Worm (Caenorhabditis elegans): ENCODE results near the gene deb-1.

The deb-1 gene

ce11 chrIV:7095396-7095964 lies 1.4 kb upstream of the deb-1 start:
- TF ChIP-seq mls-2 (tag; optimal IDR thresholded peaks at IDR 0.05) (no peak), elt-1 (tag; optimal IDR thresholded peaks at IDR 0.05; ENCODE audit: borderline replicate concordance, insufficient read depth) (no peak), unc-120 (tag; optimal IDR thresholded peaks at IDR 0.05; ENCODE audit: poor library complexity, severe bottlenecking) (peak; percentile 85), blmp-1 (tag; optimal IDR thresholded peaks at IDR 0.05) (peak; percentile 54), zip-8 (tag; optimal IDR thresholded peaks at IDR 0.05) (no peak), sem-2 (GFP tag; optimal IDR thresholded peaks at IDR 0.05) (no peak), lsy-2 (tag; optimal IDR thresholded peaks at IDR 0.05) (no peak), nhr-28 (tag; optimal IDR thresholded peaks at IDR 0.05) (no peak), ces-1 (GFP tag; optimal IDR thresholded peaks at IDR 0.05) (no peak), mep-1 (tag; optimal IDR thresholded peaks at IDR 0.05) (no peak), lin-32 (GFP tag; optimal IDR thresholded peaks at IDR 0.05) (no peak), flh-1 (GFP tag; optimal IDR thresholded peaks at IDR 0.05) (no peak), nhr-12 (tag; optimal IDR thresholded peaks at IDR 0.05) (no peak), ceh-43 (GFP tag; optimal IDR thresholded peaks at IDR 0.05) (no peak), mab-5 (tag; optimal IDR thresholded peaks at IDR 0.05) (no peak), unc-39 (tag; optimal IDR thresholded peaks at IDR 0.05) (no peak), ztf-11 (tag; optimal IDR thresholded peaks at IDR 0.05) (no peak), bed-3 (GFP tag; optimal IDR thresholded peaks at IDR 0.05) (no peak), M03D4.4 (tag; optimal IDR thresholded peaks at IDR 0.05) (no peak), ham-2 (GFP tag; optimal IDR thresholded peaks at IDR 0.05) (peak; percentile 75), ceh-39 (tag; optimal IDR thresholded peaks at IDR 0.05) (no peak), elt-3 (tag; optimal IDR thresholded peaks at IDR 0.05) (no peak), lin-13 (tag; optimal IDR thresholded peaks at IDR 0.05) (no peak), tbx-8 (GFP tag; optimal IDR thresholded peaks at IDR 0.05) (no peak), pha-4 (tag; optimal IDR thresholded peaks at IDR 0.05) (no peak), unc-62 (GFP tag; optimal IDR thresholded peaks at IDR 0.05) (peak; percentile 38), sptf-1 (tag; optimal IDR thresholded peaks at IDR 0.05) (no peak), ceh-83 (GFP tag; optimal IDR thresholded peaks at IDR 0.05) (no peak), nhr-237 (tag; optimal IDR thresholded peaks at IDR 0.05) (no peak), hlh-1 (tag; optimal IDR thresholded peaks at IDR 0.05) (peak; percentile 17), drap-1 (GFP tag; optimal IDR thresholded peaks at IDR 0.05) (no peak), snpc-4 (tag; optimal IDR thresholded peaks at IDR 0.05) (no peak)

ce11 chrIV:7084632-7085160 lies 9.4 kb downstream of the deb-1 start, which contains the start of gene rps-4:
TSS of gene rps-4 (minus strand) at chrIV:7084682.
- no peak for TF ChIP-seq ztf-11 (tag; optimal IDR thresholded peaks at IDR 0.05)
- peak; percentile 26 for TF ChIP-seq elt-3 (tag; optimal IDR thresholded peaks at IDR 0.05)
- peak; percentile 82 for TF ChIP-seq hlh-1 (tag; optimal IDR thresholded peaks at IDR 0.05)
- no peak for TF ChIP-seq nhr-76 (tag; optimal IDR thresholded peaks at IDR 0.05)
- peak; percentile 27 for TF ChIP-seq unc-120 (tag; optimal IDR thresholded peaks at IDR 0.05; ENCODE audit: poor library complexity, severe bottlenecking)
- peak; percentile 36 for TF ChIP-seq ceh-83 (GFP tag; optimal IDR thresholded peaks at IDR 0.05)
- TF ChIP-seq pha-4 (tag; optimal IDR thresholded peaks at IDR 0.05) = peak; percentile 58
- TF ChIP-seq zip-8 (tag; optimal IDR thresholded peaks at IDR 0.05) = no peak
- TF ChIP-seq lin-32 (GFP tag; optimal IDR thresholded peaks at IDR 0.05) = no peak
- no peak for TF ChIP-seq mls-2 (tag; optimal IDR thresholded peaks at IDR 0.05)
- TF ChIP-seq nhr-2 (tag; optimal IDR thresholded peaks at IDR 0.05) = no peak
- TF ChIP-seq ces-1 (GFP tag; optimal IDR thresholded peaks at IDR 0.05) = peak; percentile 59
- peak; percentile 17 for TF ChIP-seq drap-1 (GFP tag; optimal IDR thresholded peaks at IDR 0.05)
- no peak for TF ChIP-seq sem-2 (GFP tag; optimal IDR thresholded peaks at IDR 0.05)
- peak; percentile 76 for TF ChIP-seq sptf-1 (tag; optimal IDR thresholded peaks at IDR 0.05)
- peak; percentile 57 for TF ChIP-seq unc-62 (GFP tag; optimal IDR thresholded peaks at IDR 0.05)
- no peak for TF ChIP-seq elt-1 (tag; optimal IDR thresholded peaks at IDR 0.05; ENCODE audit: borderline replicate concordance, insufficient read depth)
- TF ChIP-seq unc-39 (tag; optimal IDR thresholded peaks at IDR 0.05) = no peak
- peak; percentile 8 for TF ChIP-seq M03D4.4 (tag; optimal IDR thresholded peaks at IDR 0.05)
- TF ChIP-seq ham-2 (GFP tag; optimal IDR thresholded peaks at IDR 0.05) = peak; percentile 39
- no peak for TF ChIP-seq bed-3 (GFP tag; optimal IDR thresholded peaks at IDR 0.05)
- peak; percentile 94 for TF ChIP-seq mep-1 (tag; optimal IDR thresholded peaks at IDR 0.05)
- no peak for TF ChIP-seq snpc-4 (tag; optimal IDR thresholded peaks at IDR 0.05)
- TF ChIP-seq mab-5 (tag; optimal IDR thresholded peaks at IDR 0.05) = no peak
- TF ChIP-seq tbx-8 (GFP tag; optimal IDR thresholded peaks at IDR 0.05) = no peak
- no peak for TF ChIP-seq flh-1 (GFP tag; optimal IDR thresholded peaks at IDR 0.05)
- no peak for TF ChIP-seq nhr-28 (tag; optimal IDR thresholded peaks at IDR 0.05)
- TF ChIP-seq nhr-12 (tag; optimal IDR thresholded peaks at IDR 0.05) = no peak
- peak; percentile 69 for TF ChIP-seq cnd-1 (tag; optimal IDR thresholded peaks at IDR 0.05)
- no peak for TF ChIP-seq blmp-1 (tag; optimal IDR thresholded peaks at IDR 0.05)
- peak; percentile 71 for TF ChIP-seq lin-13 (tag; optimal IDR thresholded peaks at IDR 0.05)
- TF ChIP-seq lsy-2 (tag; optimal IDR thresholded peaks at IDR 0.05) = peak; percentile 86
- TF ChIP-seq nhr-237 (tag; optimal IDR thresholded peaks at IDR 0.05) = peak; percentile 90
- no peak for TF ChIP-seq ceh-43 (GFP tag; optimal IDR thresholded peaks at IDR 0.05)
- peak; percentile 64 for TF ChIP-seq ceh-39 (tag; optimal IDR thresholded peaks at IDR 0.05)

All from whole organism, mixed stage, embryonic.